Worm (Caenorhabditis elegans): ENCODE measurements around the gene clec-185.
A peak's percentile ranks its signal among the peaks of the same experiment; 100 is the strongest.

Gene clec-185

ce11 chrIV:12454750-12455149 is 16.3 kb downstream of the clec-185 start, which contains the start of gene smz-1:
Gene smz-1, plus strand, starts transcription at chrIV:12455050.
- TF ChIP-seq crh-2 (tag; optimal IDR thresholded peaks at IDR 0.05) (no peak), lin-39 (tag; optimal IDR thresholded peaks at IDR 0.05) (no peak), fos-1 (tag; optimal IDR thresholded peaks at IDR 0.05) (no peak), ztf-4 (tag; optimal IDR thresholded peaks at IDR 0.05) (no peak), mbf-1 (tag; optimal IDR thresholded peaks at IDR 0.05) (no peak)

ce11 chrIV:12456613-12457012 is 18.2 kb downstream of the clec-185 start, which contains the start of gene C25G4.7:
Gene C25G4.7, plus strand, starts transcription at chrIV:12456913.
- TF ChIP-seq F13H6.1 (tag; optimal IDR thresholded peaks at IDR 0.05), result no peak
- TF ChIP-seq aly-2 (tag; optimal IDR thresholded peaks at IDR 0.05), result no peak
- no peak for TF ChIP-seq ama-1 (optimal IDR thresholded peaks at IDR 0.05)
- no peak for TF ChIP-seq R02D3.7 (tag; optimal IDR thresholded peaks at IDR 0.05)
- no peak for TF ChIP-seq nhr-237 (tag; optimal IDR thresholded peaks at IDR 0.05)
- TF ChIP-seq elt-1 (tag; optimal IDR thresholded peaks at IDR 0.05), result no peak
- no peak for TF ChIP-seq zag-1 (tag; optimal IDR thresholded peaks at IDR 0.05)
- no peak for TF ChIP-seq lsy-2 (tag; optimal IDR thresholded peaks at IDR 0.05)
- TF ChIP-seq nhr-11 (tag; optimal IDR thresholded peaks at IDR 0.05), result no peak
- TF ChIP-seq crh-2 (tag; optimal IDR thresholded peaks at IDR 0.05), result no peak
- TF ChIP-seq nhr-10 (tag; optimal IDR thresholded peaks at IDR 0.05), result no peak
- TF ChIP-seq Y55F3AM.14 (GFP tag; optimal IDR thresholded peaks at IDR 0.05), result no peak
- no peak for TF ChIP-seq ztf-11 (tag; optimal IDR thresholded peaks at IDR 0.05)

ce11 chrIV:12463370-12463769 is 24.9 kb downstream of the clec-185 start, which contains the start of gene C25G4.8:
Gene C25G4.8, minus strand, starts transcription at chrIV:12463470.
- TF ChIP-seq nhr-12 (tag; optimal IDR thresholded peaks at IDR 0.05), result no peak
- no peak for TF ChIP-seq skn-1 (tag; optimal IDR thresholded peaks at IDR 0.05)
- TF ChIP-seq C34F6.9 (tag; optimal IDR thresholded peaks at IDR 0.05), result no peak
- no peak for TF ChIP-seq nhr-77 (tag; optimal IDR thresholded peaks at IDR 0.05)
- TF ChIP-seq nhr-11 (tag; optimal IDR thresholded peaks at IDR 0.05), result no peak
- TF ChIP-seq nhr-10 (tag; optimal IDR thresholded peaks at IDR 0.05), result no peak
- no peak for TF ChIP-seq nhr-25 (tag; optimal IDR thresholded peaks at IDR 0.05)
- no peak for TF ChIP-seq ztf-11 (tag; optimal IDR thresholded peaks at IDR 0.05)
- TF ChIP-seq mab-5 (tag; optimal IDR thresholded peaks at IDR 0.05), result no peak
- TF ChIP-seq F13H6.1 (tag; optimal IDR thresholded peaks at IDR 0.05), result no peak
- no peak for TF ChIP-seq R02D3.7 (tag; optimal IDR thresholded peaks at IDR 0.05)
- no peak for TF ChIP-seq elt-3 (tag; optimal IDR thresholded peaks at IDR 0.05)
- TF ChIP-seq aly-2 (tag; optimal IDR thresholded peaks at IDR 0.05), result no peak
- TF ChIP-seq Y55F3AM.14 (GFP tag; optimal IDR thresholded peaks at IDR 0.05), result no peak
- TF ChIP-seq mbf-1 (tag; optimal IDR thresholded peaks at IDR 0.05), result no peak
- TF ChIP-seq blmp-1 (tag; optimal IDR thresholded peaks at IDR 0.05; ENCODE audit: insufficient read depth), result no peak

- peak; percentile 83 for TF ChIP-seq nhr-129 (tag; optimal IDR thresholded peaks at IDR 0.05)
- peak; percentile 63 for TF ChIP-seq unc-55 (GFP tag; optimal IDR thresholded peaks at IDR 0.05)
- TF ChIP-seq C34F6.9 (tag; optimal IDR thresholded peaks at IDR 0.05), result peak; percentile 55
- TF ChIP-seq alr-1 (tag; optimal IDR thresholded peaks at IDR 0.05), result no peak
- peak; percentile 40 for TF ChIP-seq lin-11 (tag; optimal IDR thresholded peaks at IDR 0.05)
Observed at ce11 chrIV:12464822-12465221, 26.4 kb downstream of the clec-185 start.

- TF ChIP-seq blmp-1 (tag; optimal IDR thresholded peaks at IDR 0.05; ENCODE audit: insufficient read depth), result no peak
- no peak for TF ChIP-seq peb-1 (tag; optimal IDR thresholded peaks at IDR 0.05)
- TF ChIP-seq nhr-25 (tag; optimal IDR thresholded peaks at IDR 0.05), result peak; percentile 30
- TF ChIP-seq nhr-129 (tag; optimal IDR thresholded peaks at IDR 0.05), result peak; percentile 51
- no peak for TF ChIP-seq ama-1 (optimal IDR thresholded peaks at IDR 0.05)
- TF ChIP-seq egl-27 (tag; optimal IDR thresholded peaks at IDR 0.05), result no peak
Observed at ce11 chrIV:12467761-12468160, 29.3 kb downstream of the clec-185 start.

- no peak for TF ChIP-seq R02D3.7 (tag; optimal IDR thresholded peaks at IDR 0.05)
- TF ChIP-seq fos-1 (tag; optimal IDR thresholded peaks at IDR 0.05), result no peak
- TF ChIP-seq nhr-129 (tag; optimal IDR thresholded peaks at IDR 0.05), result no peak
- no peak for TF ChIP-seq blmp-1 (tag; optimal IDR thresholded peaks at IDR 0.05; ENCODE audit: insufficient read depth)
- no peak for TF ChIP-seq nhr-23 (tag; optimal IDR thresholded peaks at IDR 0.05)
- no peak for TF ChIP-seq nhr-12 (tag; optimal IDR thresholded peaks at IDR 0.05)
- no peak for TF ChIP-seq dmd-4 (tag; optimal IDR thresholded peaks at IDR 0.05)
- no peak for TF ChIP-seq skn-1 (tag; optimal IDR thresholded peaks at IDR 0.05)
- TF ChIP-seq ztf-1 (GFP tag; conservative IDR thresholded peaks at IDR 0.05), result no peak
- no peak for TF ChIP-seq nhr-25 (tag; optimal IDR thresholded peaks at IDR 0.05)
- TF ChIP-seq lin-11 (tag; optimal IDR thresholded peaks at IDR 0.05), result no peak
Observed at ce11 chrIV:12468359-12468758, 29.9 kb downstream of the clec-185 start, which contains the start of gene igdb-2. Gene igdb-2, plus strand, starts transcription at chrIV:12468659.
